Fruit fly (Drosophila melanogaster) S2 (cell line): ENCODE data around the gene GstD11.

Experiments
- CG8478 ChIP-seq: fragments of >200 bp; optimal IDR thresholded peaks from 2 replicates; lab custom pipeline; 2018
- CTCF ChIP-seq, 2 experiments: fragments of >200 bp; optimal IDR thresholded peaks; 2 replicates each; lab custom pipeline; 2018

GstD11 gene

DNA sequence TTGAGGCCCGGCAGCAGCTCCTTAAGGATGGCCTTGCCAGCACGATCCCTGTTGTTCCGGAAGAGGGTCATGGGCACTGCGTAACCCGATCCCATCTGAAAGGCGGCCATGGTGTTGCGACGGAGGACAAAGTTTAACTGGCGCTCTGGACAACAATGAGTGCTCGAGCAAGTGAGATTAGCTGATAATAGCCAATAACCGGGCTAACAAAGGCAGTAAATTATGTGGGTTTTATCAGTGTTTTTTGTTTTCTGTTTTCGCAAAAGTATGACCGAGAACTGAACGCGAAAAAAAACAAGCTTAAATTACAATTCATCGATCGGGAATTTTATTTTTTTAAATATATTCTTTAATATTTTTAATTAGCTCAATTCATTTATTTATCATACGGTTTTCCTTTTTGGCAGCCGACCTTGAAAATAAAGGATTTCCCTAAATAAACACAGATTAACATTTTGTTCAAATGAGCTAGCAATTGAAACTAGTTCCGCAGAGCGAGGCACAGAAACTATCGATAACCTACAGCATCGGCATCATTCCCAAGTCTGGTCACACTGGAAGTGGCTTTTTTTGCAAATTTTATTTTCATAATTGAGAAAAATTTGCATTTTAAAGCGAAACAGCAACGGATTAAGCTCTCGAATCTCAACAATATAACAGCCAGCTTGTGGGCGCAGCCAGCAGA lies 30.3 kb downstream of the GstD11 start, which contains the start of the genes Dip-C and pps:
Gene Dip-C, minus strand, starts transcription at position 486 of the 685 bp plus-strand sequence.
Gene pps, plus strand, starts transcription at position 555 of the 685 bp plus-strand sequence.
- TF ChIP-seq CG8478 (lab: Kevin White, UChicago) (no peak), CTCF (optimal IDR thresholded peaks at IDR 0.05; lab: Kevin White, UChicago) (peak in 1 of 2 experiments; percentile 30)

DNA sequence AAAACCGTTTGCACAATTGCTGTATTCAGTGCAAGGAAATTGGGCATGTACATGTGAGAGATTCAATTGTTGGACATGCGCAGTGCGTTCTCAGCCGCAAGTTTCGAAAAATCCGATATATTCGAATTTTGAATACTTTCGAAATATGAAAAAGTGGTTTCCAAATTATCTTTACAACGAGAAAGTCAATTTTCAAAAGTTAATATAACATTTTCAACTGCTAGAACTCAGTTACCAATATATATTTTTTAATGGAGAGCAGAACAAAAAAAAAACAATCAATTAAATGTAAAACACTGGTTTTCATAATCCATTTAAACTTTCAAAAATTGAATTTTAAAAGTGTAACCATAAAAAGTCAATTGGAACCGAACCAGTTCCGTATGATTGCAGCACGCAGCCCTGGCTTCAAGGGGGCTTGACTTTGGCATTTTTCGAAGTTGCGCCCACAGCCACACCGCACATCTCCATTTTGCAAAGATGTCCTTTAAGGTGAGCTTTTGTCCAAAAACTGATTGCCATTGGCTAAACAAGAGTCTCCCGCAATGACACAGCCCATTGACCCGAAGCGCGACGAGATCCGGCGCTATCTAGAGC lies 39.3 kb downstream of the GstD11 start, which contains the start of the genes Scgbeta and CG17202:
Gene Scgbeta, minus strand, starts transcription at position 51 of the 597 bp plus-strand sequence.
Gene CG17202, plus strand, starts transcription at position 390 of the 597 bp plus-strand sequence.
- TF ChIP-seq CTCF (optimal IDR thresholded peaks at IDR 0.05; lab: Kevin White, UChicago), result peak; percentile 20 to 23
- TF ChIP-seq CG8478 (lab: Kevin White, UChicago), result no peak

DNA sequence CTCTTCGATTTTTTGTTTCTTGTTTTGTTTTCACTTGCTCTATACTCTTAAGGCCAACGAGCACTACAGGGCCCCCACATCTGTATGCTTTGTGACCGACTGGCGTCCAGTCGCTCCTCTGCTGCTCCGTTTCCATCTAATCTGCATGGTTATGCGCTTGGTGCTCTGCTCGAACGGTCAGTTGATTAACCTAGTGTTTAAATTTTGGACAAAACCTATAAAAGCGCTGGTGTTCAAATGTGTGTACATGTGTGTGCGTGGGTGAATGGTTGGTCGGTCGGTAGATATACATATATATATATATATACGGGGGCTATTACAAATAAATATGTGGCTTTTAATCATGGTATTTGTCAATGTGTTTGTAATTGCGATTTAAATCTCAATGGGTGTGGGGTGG lies 40.9 kb downstream of the GstD11 start:
- no peak for TF ChIP-seq CG8478 (lab: Kevin White, UChicago)
- TF ChIP-seq CTCF (optimal IDR thresholded peaks at IDR 0.05; lab: Kevin White, UChicago), result no peak

DNA sequence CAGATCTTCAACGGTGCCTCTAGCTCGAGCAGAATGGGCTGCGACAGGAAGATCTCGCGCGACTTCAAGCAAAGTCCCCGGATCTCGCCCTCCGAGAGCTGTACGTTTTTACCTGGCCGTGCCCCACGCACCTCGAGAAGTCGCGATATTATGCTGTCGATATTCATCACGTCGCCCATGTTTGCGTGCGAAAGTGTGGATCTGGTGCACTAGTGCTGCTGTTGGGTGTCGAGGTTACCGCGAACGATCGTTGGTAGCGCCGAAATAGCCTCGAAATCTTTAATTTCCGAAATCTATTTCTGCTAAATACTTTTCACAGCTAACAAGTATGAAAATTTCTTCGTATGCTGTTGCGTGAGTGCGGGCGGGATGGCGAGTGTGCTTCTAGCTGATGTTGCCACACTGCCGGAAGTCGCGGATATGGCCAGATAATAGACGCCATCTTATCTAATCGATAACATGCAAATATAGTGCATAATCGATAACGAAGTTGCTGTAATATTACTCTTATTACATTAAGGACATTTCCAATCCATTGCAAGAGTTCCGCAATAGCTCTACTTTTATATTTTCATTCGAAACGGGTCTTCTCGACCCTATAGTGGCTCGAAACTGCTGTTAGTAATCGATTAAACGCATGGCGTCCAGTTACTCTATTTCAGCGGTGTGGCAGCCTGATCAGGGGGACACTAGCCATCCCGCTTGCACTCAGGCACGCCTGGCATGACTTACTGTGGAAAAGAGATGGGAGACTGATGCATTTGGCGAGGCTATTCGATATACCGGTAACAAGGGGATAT lies 42.6 kb downstream of the GstD11 start, which contains the start of gene Pp1-87B:
Gene Pp1-87B, minus strand, starts transcription at position 408 of the 800 bp plus-strand sequence.
- TF ChIP-seq CG8478 (lab: Kevin White, UChicago), result no peak
- TF ChIP-seq CTCF (optimal IDR thresholded peaks at IDR 0.05; lab: Kevin White, UChicago), result peak in 1 of 2 experiments; percentile 12

DNA sequence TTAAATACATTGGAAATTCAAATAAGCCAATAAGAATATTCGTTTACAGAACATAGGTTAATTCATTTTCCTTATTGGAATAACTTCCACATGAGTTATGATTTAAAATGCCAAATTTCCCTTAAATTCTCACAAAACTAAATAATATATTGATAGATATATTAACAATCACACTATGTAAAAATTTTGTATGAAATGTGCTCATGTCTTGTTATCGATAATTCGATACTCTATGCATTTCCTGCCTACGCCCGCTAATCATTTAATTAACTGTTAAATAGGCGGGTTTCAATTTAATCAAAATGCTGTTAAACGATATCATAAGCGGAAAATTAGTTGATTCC lies 43.1 kb downstream of the GstD11 start, which contains the start of gene NANS:
Gene NANS, plus strand, starts transcription at position 269 of the 344 bp plus-strand sequence.
- TF ChIP-seq CG8478 (lab: Kevin White, UChicago) (no peak), CTCF (optimal IDR thresholded peaks at IDR 0.05; lab: Kevin White, UChicago) (no peak)

DNA sequence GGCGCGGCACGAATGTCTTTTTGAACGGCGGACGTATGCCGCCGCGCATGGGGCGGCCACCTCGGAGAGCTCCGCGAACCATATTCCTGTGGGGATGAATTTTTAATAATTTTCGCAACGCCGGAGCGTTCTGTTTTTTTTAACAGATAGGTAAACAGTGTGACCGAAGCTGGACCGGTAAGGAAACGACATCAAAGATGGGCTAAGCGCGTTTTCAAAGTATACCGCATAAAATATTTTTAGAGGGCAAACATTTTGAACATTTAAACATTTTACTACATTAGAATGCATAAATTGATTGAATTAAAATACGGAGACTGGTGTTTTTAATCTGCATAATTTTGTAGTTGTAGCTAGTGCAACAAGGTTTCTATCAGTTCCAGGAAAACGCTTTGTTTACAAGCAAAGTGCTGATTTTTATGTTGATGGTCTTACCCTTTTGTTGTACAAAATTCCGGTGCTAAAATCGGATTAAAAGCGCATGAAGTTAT lies 46.0 kb downstream of the GstD11 start, which contains the start of the genes CG5641 and CG5245:
Gene CG5641, minus strand, starts transcription at position 163 of the 491 bp plus-strand sequence.
Gene CG5245, plus strand, starts transcription at position 441 of the 491 bp plus-strand sequence.
- TF ChIP-seq CTCF (optimal IDR thresholded peaks at IDR 0.05; lab: Kevin White, UChicago) (no peak), CG8478 (lab: Kevin White, UChicago) (no peak)

DNA sequence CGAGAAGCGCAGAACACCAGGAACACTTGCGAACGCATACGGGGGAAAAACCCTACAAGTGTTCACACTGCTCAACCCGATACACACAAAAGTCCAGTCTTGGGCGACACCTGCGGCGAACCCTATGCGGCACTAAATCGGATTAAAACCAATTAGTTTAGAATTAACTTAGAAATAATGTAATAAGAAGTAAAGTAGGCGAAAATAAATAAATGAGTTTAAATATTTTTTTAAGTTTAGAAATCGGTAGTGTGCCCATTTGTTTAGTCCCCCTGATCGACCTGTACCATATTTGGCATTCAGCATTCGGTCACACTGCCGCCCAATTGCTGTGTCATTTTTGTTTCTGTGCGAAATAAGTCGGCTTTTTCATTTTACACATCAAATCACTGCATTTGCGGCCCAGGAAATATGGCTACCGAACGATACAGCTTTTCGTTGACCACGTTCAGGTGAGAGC lies 47.9 kb downstream of the GstD11 start, which contains the start of gene Prosalpha2:
Gene Prosalpha2, plus strand, starts transcription at position 292 of the 460 bp plus-strand sequence.
- TF ChIP-seq CG8478 (lab: Kevin White, UChicago), result no peak
- no peak for TF ChIP-seq CTCF (optimal IDR thresholded peaks at IDR 0.05; lab: Kevin White, UChicago)

DNA sequence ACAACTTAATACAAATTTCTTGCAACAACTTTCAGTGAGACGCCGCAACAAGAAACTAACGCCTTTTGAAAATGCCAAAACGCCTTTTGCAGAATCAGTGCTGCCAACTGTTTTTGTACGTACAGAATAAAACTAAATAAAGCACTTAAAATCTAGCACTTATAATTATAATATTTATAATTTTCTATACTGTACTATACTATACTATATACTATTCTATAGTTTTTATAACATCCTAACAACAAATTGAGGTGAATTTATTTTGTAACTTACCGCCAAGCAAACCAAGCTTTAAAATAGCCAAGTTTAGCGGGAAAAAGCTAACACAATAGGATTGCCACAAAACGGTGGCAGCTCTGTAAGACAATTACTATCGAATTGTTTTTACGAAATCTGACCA lies 50.6 kb downstream of the GstD11 start, which contains the start of the genes Aos1 and Srlp:
Gene Aos1, minus strand, starts transcription at position 59 of the 400 bp plus-strand sequence.
Gene Srlp, plus strand, starts transcription at position 335 of the 400 bp plus-strand sequence.
- TF ChIP-seq CG8478 (lab: Kevin White, UChicago) (no peak), CTCF (optimal IDR thresholded peaks at IDR 0.05; lab: Kevin White, UChicago) (no peak)
